Fruit fly (Drosophila melanogaster) whole organism, adult: Measurements from ENCODE around the gene CG7785.

Experiments used
- CG11617 ChIP-seq: fragments of 200-800 bp; sonication (Bioruptor generic); optimal IDR thresholded peaks from 2 replicates; lab custom pipeline; 2017; ENCODE audit warnings: mild to moderate bottlenecking, missing biosample characterization, missing genetic modification reagents, missing genetic modification characterization
- CG12768 ChIP-seq: fragments of 200-800 bp; sonication (Bioruptor generic); optimal IDR thresholded peaks from 2 replicates; lab custom pipeline; 2017; ENCODE audit warnings: missing biosample characterization, missing genetic modification characterization, mild to moderate bottlenecking, moderate library complexity, missing genetic modification reagents
- CG1620 ChIP-seq: fragments of 200-800 bp; sonication (Bioruptor generic); optimal IDR thresholded peaks from 2 replicates; lab custom pipeline; 2016; ENCODE audit warnings: missing biosample characterization, missing genetic modification characterization
- CG5204 ChIP-seq: fragments of 200-800 bp; sonication (Bioruptor generic); optimal IDR thresholded peaks from 2 replicates; lab custom pipeline; 2016; ENCODE audit warnings: missing biosample characterization, missing genetic modification characterization
- CG7045 ChIP-seq: fragments of 200-800 bp; sonication (Bioruptor generic); optimal IDR thresholded peaks from 2 replicates; lab custom pipeline; 2017; ENCODE audit warnings: missing biosample characterization, mild to moderate bottlenecking, missing genetic modification characterization
- Clk ChIP-seq: fragments of 200-800 bp; sonication (Bioruptor generic); optimal IDR thresholded peaks from 2 replicates; lab custom pipeline; 2017; ENCODE audit warnings: missing biosample characterization, missing genetic modification characterization
- Mnt ChIP-seq: fragments of 200-800 bp; sonication (Bioruptor generic); optimal IDR thresholded peaks from 2 replicates; lab custom pipeline; 2016; ENCODE audit warnings: missing biosample characterization, mild to moderate bottlenecking, missing genetic modification characterization
- kay ChIP-seq: fragments of 200-800 bp; sonication (Bioruptor generic); peaks from one replicate; lab custom pipeline; 2016; ENCODE audit warnings: missing biosample characterization, missing genetic modification characterization, borderline replicate concordance
- pad ChIP-seq: fragments of 200-800 bp; sonication (Bioruptor generic); optimal IDR thresholded peaks from 3 replicates; lab custom pipeline; 2017; ENCODE audit warnings: missing biosample characterization, missing genetic modification characterization, mild to moderate bottlenecking, moderate library complexity, missing genetic modification reagents
- tj ChIP-seq: fragments of 200-800 bp; sonication (Bioruptor generic); optimal IDR thresholded peaks from 3 replicates; lab custom pipeline; 2017; ENCODE audit warnings: missing biosample characterization, mild to moderate bottlenecking, missing genetic modification characterization, moderate library complexity

dm6 chr3R:18058401-18058800, 37.0 kb downstream of the CG7785 start:
- TF ChIP-seq Clk (no peak), tj (GFP tag; lab: Kevin White, UChicago) (no peak), Mnt (GFP tag; lab: Kevin White, UChicago) (no peak), CG12768 (GFP tag; lab: Kevin White, UChicago) (no peak), pad (GFP tag; lab: Kevin White, UChicago) (no peak), CG11617 (GFP tag; lab: Kevin White, UChicago) (no peak), CG5204 (no peak), kay (no peak), CG1620 (GFP tag; lab: Kevin White, UChicago) (no peak), CG7045 (GFP tag; lab: Kevin White, UChicago) (no peak)
